Fruit fly (Drosophila melanogaster): Measurements from ENCODE around the gene CG9855.

DNA sequence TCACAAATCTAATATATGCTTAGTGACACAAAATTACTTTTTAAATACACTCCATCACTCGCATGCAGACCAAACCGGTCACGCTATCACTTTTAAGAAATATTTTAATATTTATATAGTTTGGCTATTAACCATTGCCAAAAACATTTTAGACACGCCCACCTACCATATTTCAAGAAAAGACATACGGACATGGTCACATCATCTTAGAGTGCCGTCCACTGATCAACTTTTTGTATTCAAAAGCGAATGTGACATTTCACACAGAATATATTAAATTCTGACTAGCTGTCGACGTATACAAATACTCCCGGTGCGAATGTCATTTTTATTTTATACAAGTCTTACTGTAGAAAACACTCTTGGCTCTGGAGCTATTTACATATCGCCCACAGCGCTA, 18.5 kb upstream of the CG9855 start, which contains the start of gene CG31528:
- TF ChIP-seq CG8478 (optimal IDR thresholded peaks at IDR 0.05) (no peak), CTCF (optimal IDR thresholded peaks at IDR 0.05) (no peak)

Data from S2 (cell line).